Fruit fly (Drosophila melanogaster) whole organism, embryonic: ENCODE measurements around the gene CG1092.

ENCODE experiments used
- Aef1 ChIP-seq: fragments of 200-800 bp; sonication (Bioruptor generic); IDR thresholded peaks from 3 replicates; pipeline ENCODE4 v1.3.6; 2022; ENCODE audit warnings: missing biosample characterization, missing genetic modification characterization
- Asciz ChIP-seq: fragments of 200-800 bp; sonication (Bioruptor generic); optimal IDR thresholded peaks from 2 replicates; lab custom pipeline; 2017; ENCODE audit warnings: missing biosample characterization, mild to moderate bottlenecking, missing genetic modification characterization, missing genetic modification reagents
- BEAF-32 ChIP-seq: fragments of 200-800 bp; sonication (Bioruptor generic); optimal IDR thresholded peaks from 3 replicates; lab custom pipeline; 2017; ENCODE audit warnings: missing biosample characterization, missing genetic modification characterization, mild to moderate bottlenecking, moderate library complexity, missing genetic modification reagents
- CG10209 ChIP-seq: fragments of 200-800 bp; sonication (Bioruptor generic); optimal IDR thresholded peaks from 3 replicates; lab custom pipeline; 2017; ENCODE audit warnings: missing biosample characterization, mild to moderate bottlenecking, missing genetic modification characterization, missing genetic modification reagents
- CG10267 ChIP-seq: fragments of 200-800 bp; sonication (Bioruptor generic); optimal IDR thresholded peaks from 2 replicates; lab custom pipeline; 2018; ENCODE audit warnings: missing biosample characterization, mild to moderate bottlenecking, missing genetic modification characterization, moderate library complexity
- CG10321 ChIP-seq: fragments of 200-800 bp; sonication (Bioruptor generic); IDR thresholded peaks from 2 replicates; pipeline ENCODE4 v1.3.6; 2022; ENCODE audit warnings: missing biosample characterization, missing genetic modification characterization
- CG10959 ChIP-seq: fragments of 200-800 bp; sonication (Bioruptor generic); IDR thresholded peaks from 2 replicates; pipeline ENCODE4 v1.3.6; 2022; ENCODE audit warnings: missing biosample characterization, missing genetic modification characterization
- CG11398 ChIP-seq: fragments of 200-800 bp; sonication (Bioruptor generic); optimal IDR thresholded peaks from 2 replicates; lab custom pipeline; 2016; ENCODE audit warnings: missing biosample characterization, missing genetic modification characterization
- CG12071 ChIP-seq: fragments of 200-800 bp; sonication (Bioruptor generic); optimal IDR thresholded peaks from 3 replicates; lab custom pipeline; 2018; ENCODE audit warnings: missing biosample characterization, mild to moderate bottlenecking, missing genetic modification characterization
- CG12391 ChIP-seq: fragments of 200-800 bp; sonication (Bioruptor generic); optimal IDR thresholded peaks from 3 replicates; lab custom pipeline; 2018; ENCODE audit warnings: missing biosample characterization, mild to moderate bottlenecking, missing genetic modification characterization, moderate library complexity
- CG16813 ChIP-seq: fragments of 200-800 bp; sonication (Bioruptor generic); IDR thresholded peaks from 3 replicates; pipeline ENCODE4 v1.3.6; 2022; ENCODE audit warnings: missing biosample characterization, missing genetic modification characterization; ENCODE audit not compliant: partially characterized antibody
- CG17328 ChIP-seq: fragments of 200-800 bp; sonication (Bioruptor generic); IDR thresholded peaks from 2 replicates; pipeline ENCODE4 v1.3.6; 2022; ENCODE audit warnings: missing biosample characterization, missing genetic modification characterization
- CG17802 ChIP-seq: fragments of 200-800 bp; sonication (Bioruptor generic); optimal IDR thresholded peaks from 2 replicates; lab custom pipeline; 2018; ENCODE audit warnings: missing biosample characterization, mild to moderate bottlenecking, missing genetic modification characterization, moderate library complexity
- CG17912 ChIP-seq: fragments of 200-800 bp; sonication (Bioruptor generic); optimal IDR thresholded peaks from 2 replicates; lab custom pipeline; 2018; ENCODE audit warnings: missing biosample characterization, mild to moderate bottlenecking, missing genetic modification characterization
- CG4730 ChIP-seq: fragments of 200-800 bp; sonication (Bioruptor generic); IDR thresholded peaks from 2 replicates; pipeline ENCODE4 v1.3.6; 2022; ENCODE audit warnings: missing biosample characterization, missing genetic modification characterization
- CG4854 ChIP-seq: fragments of 200-800 bp; sonication (Bioruptor generic); optimal IDR thresholded peaks from 2 replicates; lab custom pipeline; 2016; ENCODE audit warnings: missing biosample characterization, missing genetic modification characterization, inconsistent platforms
- CG6254 ChIP-seq: fragments of 200-800 bp; sonication (Bioruptor generic); optimal IDR thresholded peaks from 3 replicates; lab custom pipeline; 2017; ENCODE audit warnings: mild to moderate bottlenecking, missing biosample characterization, missing genetic modification reagents, missing genetic modification characterization
- CG6854 ChIP-seq: fragments of 200-800 bp; sonication (Bioruptor generic); optimal IDR thresholded peaks from 3 replicates; lab custom pipeline; 2017; ENCODE audit warnings: missing biosample characterization, mild to moderate bottlenecking, missing genetic modification characterization
- CG7271 ChIP-seq: fragments of 200-800 bp; sonication (Bioruptor generic); optimal IDR thresholded peaks from 2 replicates; lab custom pipeline; 2018; ENCODE audit warnings: missing biosample characterization, mild to moderate bottlenecking, missing genetic modification characterization, moderate library complexity
- CG7963 ChIP-seq: fragments of 200-800 bp; sonication (Bioruptor generic); IDR thresholded peaks from 3 replicates; pipeline ENCODE4 v1.3.6; 2022; ENCODE audit warnings: missing biosample characterization, missing genetic modification characterization; ENCODE audit not compliant: partially characterized antibody
- Dad ChIP-seq: fragments of 200-800 bp; sonication (Bioruptor generic); optimal IDR thresholded peaks from 3 replicates; lab custom pipeline; 2016; ENCODE audit warnings: missing biosample characterization, missing genetic modification characterization
- Dbx ChIP-seq: fragments of 200-800 bp; sonication (Bioruptor generic); IDR thresholded peaks from 3 replicates; pipeline ENCODE4 v1.3.6; 2022; ENCODE audit warnings: missing biosample characterization, missing genetic modification characterization
- Dll ChIP-seq: fragments of 200-800 bp; sonication (Bioruptor generic); IDR thresholded peaks from 4 replicates; pipeline ENCODE4 v1.3.6; 2022; ENCODE audit warnings: missing biosample characterization, missing genetic modification characterization; ENCODE audit not compliant: partially characterized antibody
- Dp ChIP-seq: fragments of 200-800 bp; sonication (Bioruptor generic); optimal IDR thresholded peaks from 2 replicates; lab custom pipeline; 2018; ENCODE audit warnings: missing biosample characterization, mild to moderate bottlenecking, missing genetic modification characterization, moderate library complexity
- HLH54F ChIP-seq: fragments of 200-800 bp; sonication (Bioruptor generic); optimal IDR thresholded peaks from 3 replicates; lab custom pipeline; 2016; ENCODE audit warnings: missing biosample characterization, missing genetic modification characterization
- Hmr ChIP-seq: fragments of 200-800 bp; sonication (Bioruptor generic); optimal IDR thresholded peaks from 3 replicates; lab custom pipeline; 2017; ENCODE audit warnings: mild to moderate bottlenecking, missing biosample characterization, missing genetic modification reagents, missing genetic modification characterization
- Sry-β ChIP-seq: fragments of 200-800 bp; sonication (Bioruptor generic); optimal IDR thresholded peaks from 2 replicates; lab custom pipeline; 2018; ENCODE audit warnings: missing biosample characterization, mild to moderate bottlenecking, missing genetic modification characterization, moderate library complexity
- Ssrp ChIP-seq: fragments of 200-800 bp; sonication (Bioruptor generic); optimal IDR thresholded peaks from 2 replicates; lab custom pipeline; 2018; ENCODE audit warnings: missing biosample characterization, mild to moderate bottlenecking, missing genetic modification characterization, moderate library complexity
- Taf1 ChIP-seq: fragments of 200-800 bp; sonication (Bioruptor generic); IDR thresholded peaks from 2 replicates; pipeline ENCODE4 v1.3.6; 2022; ENCODE audit warnings: missing biosample characterization, missing genetic modification characterization
- Vsx1 ChIP-seq: fragments of 200-800 bp; sonication (Bioruptor generic); optimal IDR thresholded peaks from 2 replicates; lab custom pipeline; 2017; ENCODE audit warnings: missing biosample characterization, mild to moderate bottlenecking, missing genetic modification characterization, missing genetic modification reagents
- ato ChIP-seq: fragments of 200-800 bp; sonication (Bioruptor generic); IDR thresholded peaks from 2 replicates; pipeline ENCODE4 v1.3.6; 2022; ENCODE audit warnings: missing biosample characterization, missing genetic modification characterization; ENCODE audit not compliant: partially characterized antibody
- bcd ChIP-seq: fragments of 200-800 bp; sonication (Bioruptor generic); optimal IDR thresholded peaks from 2 replicates; lab custom pipeline; 2017; ENCODE audit warnings: missing biosample characterization, mild to moderate bottlenecking, missing genetic modification characterization
- cad ChIP-seq: fragments of >200 bp; optimal IDR thresholded peaks from 2 replicates; lab custom pipeline; 2017; ENCODE audit warnings: missing biosample characterization, missing genetic modification characterization
- cg ChIP-seq: fragments of 200-800 bp; sonication (Bioruptor generic); optimal IDR thresholded peaks from 3 replicates; lab custom pipeline; 2019; ENCODE audit warnings: missing biosample characterization, mild to moderate bottlenecking, missing genetic modification characterization, moderate library complexity
- disco-r ChIP-seq: fragments of 200-800 bp; sonication (Bioruptor generic); optimal IDR thresholded peaks from 2 replicates; lab custom pipeline; 2016; ENCODE audit warnings: missing biosample characterization, missing genetic modification characterization
- en ChIP-seq: fragments of 200-800 bp; sonication (Bioruptor generic); optimal IDR thresholded peaks from 2 replicates; lab custom pipeline; 2016; ENCODE audit warnings: missing biosample characterization, missing genetic modification characterization
- eve ChIP-seq, 2 experiments: fragments of >200 bp; optimal IDR thresholded peaks; 2 replicates each; lab custom pipeline; 2017; ENCODE audit warnings: missing biosample characterization in 2 of 2, missing genetic modification characterization in 2 of 2
- gce ChIP-seq: fragments of 200-800 bp; sonication (Bioruptor generic); IDR thresholded peaks from 3 replicates; pipeline ENCODE4 v1.3.6; 2022; ENCODE audit warnings: missing biosample characterization, missing genetic modification characterization
- gfzf ChIP-seq: fragments of 200-800 bp; sonication (Bioruptor generic); optimal IDR thresholded peaks from 2 replicates; lab custom pipeline; 2016; ENCODE audit warnings: missing biosample characterization, mild to moderate bottlenecking, missing genetic modification characterization, moderate library complexity
- h ChIP-seq: fragments of >200 bp; optimal IDR thresholded peaks from 2 replicates; lab custom pipeline; 2017
- hb ChIP-seq: fragments of 200-800 bp; sonication (Bioruptor generic); IDR thresholded peaks from 3 replicates; pipeline ENCODE4 v1.3.6; 2022; ENCODE audit warnings: missing biosample characterization, missing genetic modification characterization; ENCODE audit not compliant: partially characterized antibody
- hkb ChIP-seq, 2 experiments: fragments of 200-800 bp in 1 of 2; fragments of >200 bp in 1 of 2; sonication (Bioruptor generic) in 1 of 2; IDR thresholded peaks in 1 of 2; optimal IDR thresholded peaks in 1 of 2; 2 replicates each; pipeline versions ENCODE4 v1.3.6 to Lab custom; 2017 to 2022; ENCODE audit warnings: missing biosample characterization in 1 of 2, missing genetic modification characterization in 1 of 2
- inv ChIP-seq: fragments of 200-800 bp; sonication (Bioruptor generic); IDR thresholded peaks from 2 replicates; pipeline ENCODE4 v1.3.6; 2022; ENCODE audit warnings: missing biosample characterization, missing genetic modification characterization; ENCODE audit not compliant: partially characterized antibody
- lilli ChIP-seq: fragments of 200-800 bp; sonication (Bioruptor generic); optimal IDR thresholded peaks from 3 replicates; lab custom pipeline; 2016; ENCODE audit warnings: missing biosample characterization, missing genetic modification characterization
- p53 ChIP-seq: fragments of 200-800 bp; sonication (Bioruptor generic); optimal IDR thresholded peaks from 2 replicates; lab custom pipeline; 2016; ENCODE audit warnings: missing biosample characterization, missing genetic modification characterization
- pita ChIP-seq: fragments of 200-800 bp; sonication (Bioruptor generic); optimal IDR thresholded peaks from 2 replicates; lab custom pipeline; 2017; ENCODE audit warnings: missing biosample characterization, mild to moderate bottlenecking, missing genetic modification characterization
- pnt ChIP-seq: fragments of 200-800 bp; sonication (Bioruptor generic); optimal IDR thresholded peaks from 3 replicates; lab custom pipeline; 2016; ENCODE audit warnings: missing biosample characterization, missing genetic modification characterization
- sens ChIP-seq: fragments of 200-800 bp; sonication (Bioruptor generic); peaks from one replicate; lab custom pipeline; 2016; ENCODE audit warnings: missing biosample characterization, missing genetic modification characterization
- stc ChIP-seq: fragments of 200-800 bp; sonication (Bioruptor generic); IDR thresholded peaks from 2 replicates; pipeline ENCODE4 v1.3.6; 2022; ENCODE audit warnings: missing biosample characterization, missing genetic modification characterization
- sug ChIP-seq: fragments of 200-800 bp; optimal IDR thresholded peaks from 2 replicates; lab custom pipeline; 2019; ENCODE audit warnings: missing biosample characterization, mild to moderate bottlenecking, missing genetic modification characterization, moderate library complexity
- yki ChIP-seq: fragments of >200 bp; optimal IDR thresholded peaks from 3 replicates; lab custom pipeline; 2018

The CG1092 gene

dm6 chr3R:4220780-4221179, 45.8 kb upstream of the CG1092 start (continued):
- TF ChIP-seq lilli (GFP tag; lab: Kevin White, UChicago), result peak; percentile 56
- peak; percentile 70; the same call in 2 of the 3 replicates for TF ChIP-seq Dbx
- TF ChIP-seq pnt (GFP tag; lab: Kevin White, UChicago), result no peak
- no peak for TF ChIP-seq HLH54F (GFP tag; lab: Kevin White, UChicago)
- peak; percentile 52 for TF ChIP-seq sug
- TF ChIP-seq pita (GFP tag; lab: Kevin White, UChicago), result no peak
- TF ChIP-seq Aef1, result no peak
- no peak for TF ChIP-seq CG12071 (GFP tag; lab: Kevin White, UChicago)
- peak; percentile 65 for TF ChIP-seq CG17328 (GFP tag; lab: Robert Waterston, UW)
- peak; percentile 97 for TF ChIP-seq CG7963 (GFP tag; lab: Robert Waterston, UW)
- no peak for TF ChIP-seq CG10209
- TF ChIP-seq h (lab: Kevin White, UChicago), result no peak
- peak; percentile 73 for TF ChIP-seq sens
- peak; percentile 97 for TF ChIP-seq Dp (GFP tag; lab: Kevin White, UChicago)
- TF ChIP-seq disco-r (GFP tag; lab: Kevin White, UChicago), result no peak
- TF ChIP-seq CG10959 (GFP tag; lab: Robert Waterston, UW), result no peak
- TF ChIP-seq Dad (GFP tag; lab: Kevin White, UChicago), result peak; percentile 57
- TF ChIP-seq en (GFP tag; lab: Kevin White, UChicago), result no peak
- no peak for TF ChIP-seq CG11398 (GFP tag; lab: Kevin White, UChicago)
- no peak for TF ChIP-seq CG4730 (GFP tag; lab: Robert Waterston, UW)
- TF ChIP-seq CG4854 (GFP tag; lab: Kevin White, UChicago), result no peak
- peak; percentile 95 for TF ChIP-seq Dll (GFP tag; lab: Robert Waterston, UW)
- no peak for TF ChIP-seq CG6254
- no peak for TF ChIP-seq CG17802
- peak; percentile 97 for TF ChIP-seq hb (GFP tag; lab: Robert Waterston, UW)
- no peak for TF ChIP-seq CG7271 (tag; lab: Kevin White, UChicago)
- TF ChIP-seq Ssrp (tag; lab: Kevin White, UChicago), result no peak
- TF ChIP-seq CG17912 (GFP tag; lab: Kevin White, UChicago), result no peak
- no peak for TF ChIP-seq stc (GFP tag; lab: Robert Waterston, UW)
- TF ChIP-seq hkb (optimal IDR thresholded peaks at IDR 0.05; lab: Kevin White, UChicago), result peak; percentile 23
- TF ChIP-seq hkb (GFP tag; IDR thresholded peaks at IDR 0.05; lab: Robert Waterston, UW), result no peak
- TF ChIP-seq Hmr (GFP tag; lab: Kevin White, UChicago), result peak; percentile 74
- no peak for TF ChIP-seq p53 (GFP tag; lab: Kevin White, UChicago)
- TF ChIP-seq Sry-β (GFP tag; lab: Kevin White, UChicago), result no peak
- TF ChIP-seq CG16813, result peak; percentile 98
- TF ChIP-seq Asciz (GFP tag; lab: Kevin White, UChicago), result no peak
- TF ChIP-seq CG6854 (GFP tag; lab: Kevin White, UChicago), result no peak
- no peak for TF ChIP-seq Vsx1
- TF ChIP-seq gce (GFP tag; lab: Robert Waterston, UW), result no peak
- TF ChIP-seq BEAF-32, result peak; percentile 98
- no peak for TF ChIP-seq cad (GFP tag; lab: Kevin White, UChicago)
- TF ChIP-seq CG12391, result no peak
- no peak for TF ChIP-seq yki (lab: Kevin White, UChicago)
- no peak for TF ChIP-seq cg (GFP tag; lab: Kevin White, UChicago)
- TF ChIP-seq gfzf, result peak; percentile 31
- TF ChIP-seq CG10267 (tag; lab: Kevin White, UChicago), result peak; percentile 45
- peak; percentile 36 for TF ChIP-seq bcd (GFP tag; lab: Kevin White, UChicago)
- no peak for TF ChIP-seq Taf1 (GFP tag; lab: Robert Waterston, UW)
- TF ChIP-seq ato (GFP tag; lab: Robert Waterston, UW), result peak; percentile 97
- no peak for TF ChIP-seq CG10321 (GFP tag; lab: Robert Waterston, UW)
- peak; percentile 97 for TF ChIP-seq inv (GFP tag; lab: Robert Waterston, UW)
- TF ChIP-seq eve (GFP tag; optimal IDR thresholded peaks at IDR 0.05; lab: Kevin White, UChicago), result no peak
